Fruit fly (Drosophila melanogaster) whole organism, embryonic: ENCODE results near the gene CG17187.

Experiments
- Atf3 ChIP-seq: fragments of 200-800 bp; sonication (Bioruptor generic); optimal IDR thresholded peaks from 3 replicates; lab custom pipeline; 2016; ENCODE audit warnings: missing biosample characterization, missing genetic modification characterization
- B-H1 ChIP-seq: fragments of 200-800 bp; sonication (Bioruptor generic); IDR thresholded peaks from 3 replicates; pipeline ENCODE4 v1.3.6; 2022; ENCODE audit warnings: missing biosample characterization, missing genetic modification characterization
- Blimp-1 ChIP-seq: fragments of 200-800 bp; sonication (Bioruptor generic); optimal IDR thresholded peaks from 3 replicates; lab custom pipeline; 2018; ENCODE audit warnings: missing biosample characterization, missing genetic modification characterization, mild to moderate bottlenecking, moderate library complexity, missing genetic modification reagents
- BtbVII ChIP-seq: fragments of 200-800 bp; sonication (Bioruptor generic); optimal IDR thresholded peaks from 3 replicates; lab custom pipeline; 2017; ENCODE audit warnings: missing biosample characterization, mild to moderate bottlenecking, missing genetic modification characterization
- CG11696 ChIP-seq: fragments of 200-800 bp; sonication (Bioruptor generic); IDR thresholded peaks from 2 replicates; pipeline ENCODE4 v1.3.6; 2022; ENCODE audit warnings: missing biosample characterization, missing genetic modification characterization
- CG11723 ChIP-seq: fragments of 200-800 bp; sonication (Bioruptor generic); optimal IDR thresholded peaks from 2 replicates; lab custom pipeline; 2017; ENCODE audit warnings: missing biosample characterization, mild to moderate bottlenecking, missing genetic modification characterization
- CG1233 ChIP-seq: fragments of 200-800 bp; sonication (Bioruptor generic); optimal IDR thresholded peaks from 4 replicates; lab custom pipeline; 2018; ENCODE audit warnings: missing biosample characterization, mild to moderate bottlenecking, missing genetic modification characterization
- CG14710 ChIP-seq: fragments of 200-800 bp; sonication (Bioruptor generic); optimal IDR thresholded peaks from 3 replicates; lab custom pipeline; 2019; ENCODE audit warnings: missing biosample characterization, mild to moderate bottlenecking, missing genetic modification characterization, moderate library complexity
- CG15269 ChIP-seq: fragments of 200-800 bp; sonication (Bioruptor generic); optimal IDR thresholded peaks from 2 replicates; lab custom pipeline; 2018; ENCODE audit warnings: missing biosample characterization, mild to moderate bottlenecking, missing genetic modification characterization, moderate library complexity
- CG15479 ChIP-seq: fragments of 200-800 bp; sonication (Bioruptor generic); optimal IDR thresholded peaks from 3 replicates; lab custom pipeline; 2019; ENCODE audit warnings: missing biosample characterization, mild to moderate bottlenecking, missing genetic modification characterization, moderate library complexity
- CG16815 ChIP-seq: fragments of 200-800 bp; sonication (Bioruptor generic); optimal IDR thresholded peaks from 3 replicates; lab custom pipeline; 2017; ENCODE audit warnings: missing biosample characterization, mild to moderate bottlenecking, missing genetic modification characterization
- CG2116 ChIP-seq: fragments of 200-800 bp; sonication (Bioruptor generic); optimal IDR thresholded peaks from 3 replicates; lab custom pipeline; 2018; ENCODE audit warnings: missing biosample characterization, mild to moderate bottlenecking, missing genetic modification characterization
- CG2889 ChIP-seq: fragments of 200-800 bp; sonication (Bioruptor generic); IDR thresholded peaks from 3 replicates; pipeline ENCODE4 v1.3.6; 2022; ENCODE audit warnings: missing biosample characterization, missing genetic modification characterization
- CG30020 ChIP-seq: fragments of 200-800 bp; optimal IDR thresholded peaks from 2 replicates; lab custom pipeline; 2019; ENCODE audit warnings: missing biosample characterization, mild to moderate bottlenecking, missing genetic modification characterization, moderate library complexity
- CG3065 ChIP-seq: fragments of 200-800 bp; sonication (Bioruptor generic); optimal IDR thresholded peaks from 2 replicates; lab custom pipeline; 2016; ENCODE audit warnings: missing biosample characterization, missing genetic modification characterization
- CG32532 ChIP-seq: fragments of 200-800 bp; sonication (Bioruptor generic); IDR thresholded peaks from 2 replicates; pipeline ENCODE4 v1.3.6; 2022; ENCODE audit warnings: missing biosample characterization, missing genetic modification characterization
- CG34224 ChIP-seq: fragments of 200-800 bp; sonication (Bioruptor generic); IDR thresholded peaks from 3 replicates; pipeline ENCODE4 v1.3.6; 2022; ENCODE audit warnings: missing biosample characterization, missing genetic modification characterization; ENCODE audit not compliant: partially characterized antibody
- CG5180 ChIP-seq: fragments of 200-800 bp; sonication (Bioruptor generic); optimal IDR thresholded peaks from 3 replicates; lab custom pipeline; 2017; ENCODE audit warnings: missing biosample characterization, missing genetic modification characterization, mild to moderate bottlenecking, moderate library complexity, missing genetic modification reagents
- CG9437 ChIP-seq: fragments of 200-800 bp; sonication (Bioruptor generic); optimal IDR thresholded peaks from 2 replicates; lab custom pipeline; 2018; ENCODE audit warnings: missing biosample characterization, mild to moderate bottlenecking, missing genetic modification characterization
- CG9932 ChIP-seq: fragments of 200-800 bp; sonication (Bioruptor generic); IDR thresholded peaks from 2 replicates; pipeline ENCODE4 v1.3.6; 2022; ENCODE audit warnings: missing biosample characterization, missing genetic modification characterization
- CkIIα-i1 ChIP-seq: fragments of 200-800 bp; sonication (Bioruptor generic); IDR thresholded peaks from 2 replicates; pipeline ENCODE4 v1.3.6; 2022; ENCODE audit warnings: missing biosample characterization, missing genetic modification characterization
- Dfd ChIP-seq, 2 experiments: fragments of >200 bp; optimal IDR thresholded peaks; 2 replicates each; lab custom pipeline; 2017; ENCODE audit warnings: missing biosample characterization in 2 of 2, missing genetic modification characterization in 2 of 2
- Dip2 ChIP-seq: fragments of 200-800 bp; sonication (Bioruptor generic); IDR thresholded peaks from 2 replicates; pipeline ENCODE4 v1.3.6; 2022; ENCODE audit warnings: missing biosample characterization, missing genetic modification characterization
- Ets65A ChIP-seq: fragments of 200-800 bp; sonication (Bioruptor generic); peaks from one replicate; lab custom pipeline; 2016; ENCODE audit warnings: missing biosample characterization, missing genetic modification characterization
- H2.0 ChIP-seq: fragments of 200-800 bp; sonication (Bioruptor generic); IDR thresholded peaks from 2 replicates; pipeline ENCODE4 v1.3.6; 2022; ENCODE audit warnings: missing biosample characterization, missing genetic modification characterization
- HHEX ChIP-seq: fragments of 200-800 bp; sonication (Bioruptor generic); optimal IDR thresholded peaks from 3 replicates; lab custom pipeline; 2017; ENCODE audit warnings: missing biosample characterization, mild to moderate bottlenecking, missing genetic modification characterization, missing genetic modification reagents
- Hr3 ChIP-seq: fragments of 200-800 bp; sonication (Bioruptor generic); optimal IDR thresholded peaks from 3 replicates; lab custom pipeline; 2016; ENCODE audit warnings: missing biosample characterization, missing genetic modification characterization
- Kr ChIP-seq: fragments of 200-800 bp; sonication (Bioruptor generic); optimal IDR thresholded peaks from 2 replicates; lab custom pipeline; 2017; ENCODE audit warnings: missing biosample characterization, mild to moderate bottlenecking, missing genetic modification characterization
- MTF-1 ChIP-seq: fragments of 200-800 bp; sonication (Bioruptor generic); optimal IDR thresholded peaks from 2 replicates; lab custom pipeline; 2018; ENCODE audit warnings: missing biosample characterization, mild to moderate bottlenecking, missing genetic modification characterization, borderline replicate concordance
- Med ChIP-seq: fragments of 200-800 bp; sonication (Bioruptor generic); peaks from one replicate; lab custom pipeline; 2016; ENCODE audit warnings: missing biosample characterization, missing genetic modification characterization, mild to moderate bottlenecking, inconsistent platforms, moderate library complexity
- Usf ChIP-seq: fragments of 200-800 bp; sonication (Bioruptor generic); optimal IDR thresholded peaks from 2 replicates; lab custom pipeline; 2017; ENCODE audit warnings: missing genotype, missing biosample characterization, missing genetic modification characterization
- YL-1 ChIP-seq: fragments of 200-800 bp; sonication (Bioruptor generic); optimal IDR thresholded peaks from 3 replicates; lab custom pipeline; 2017; ENCODE audit warnings: missing biosample characterization, mild to moderate bottlenecking, missing genetic modification characterization
- crc ChIP-seq: fragments of 200-800 bp; sonication (Bioruptor generic); optimal IDR thresholded peaks from 2 replicates; lab custom pipeline; 2016; ENCODE audit warnings: missing biosample characterization, missing genetic modification characterization
- crol ChIP-seq: fragments of 200-800 bp; sonication (Bioruptor generic); IDR thresholded peaks from 2 replicates; pipeline ENCODE4 v1.3.6; 2022; ENCODE audit warnings: missing biosample characterization, missing genetic modification characterization
- dmrt11E ChIP-seq: fragments of 200-800 bp; sonication (Bioruptor generic); optimal IDR thresholded peaks from 3 replicates; lab custom pipeline; 2018; ENCODE audit warnings: missing biosample characterization, mild to moderate bottlenecking, missing genetic modification characterization, moderate library complexity
- gt ChIP-seq: fragments of 200-800 bp; sonication (Bioruptor generic); IDR thresholded peaks from 2 replicates; pipeline ENCODE4 v1.3.6; 2022; ENCODE audit warnings: missing biosample characterization, missing genetic modification characterization
- her ChIP-seq: fragments of 200-800 bp; sonication (Bioruptor generic); optimal IDR thresholded peaks from 2 replicates; lab custom pipeline; 2016; ENCODE audit warnings: missing biosample characterization, missing genetic modification characterization
- kay ChIP-seq: fragments of 200-800 bp; sonication (Bioruptor generic); optimal IDR thresholded peaks from 2 replicates; lab custom pipeline; 2016; ENCODE audit warnings: missing biosample characterization, missing genetic modification characterization
- mirr ChIP-seq: fragments of 200-800 bp; sonication (Bioruptor generic); optimal IDR thresholded peaks from 3 replicates; lab custom pipeline; 2018; ENCODE audit warnings: missing biosample characterization, mild to moderate bottlenecking, missing genetic modification characterization
- pita ChIP-seq: fragments of 200-800 bp; sonication (Bioruptor generic); optimal IDR thresholded peaks from 2 replicates; lab custom pipeline; 2017; ENCODE audit warnings: missing biosample characterization, mild to moderate bottlenecking, missing genetic modification characterization
- pzg ChIP-seq: fragments of 200-800 bp; sonication (Bioruptor generic); optimal IDR thresholded peaks from 3 replicates; lab custom pipeline; 2018; ENCODE audit warnings: missing biosample characterization, mild to moderate bottlenecking, missing genetic modification characterization, moderate library complexity
- row ChIP-seq: fragments of 200-800 bp; sonication (Bioruptor generic); IDR thresholded peaks from 3 replicates; pipeline ENCODE4 v1.3.6; 2022; ENCODE audit warnings: missing biosample characterization, missing genetic modification characterization
- seq ChIP-seq: fragments of 200-800 bp; sonication (Bioruptor generic); IDR thresholded peaks from 2 replicates; pipeline ENCODE4 v1.3.6; 2022; ENCODE audit warnings: missing biosample characterization, missing genetic modification characterization
- shn ChIP-seq: fragments of 200-800 bp; sonication (Bioruptor generic); optimal IDR thresholded peaks from 3 replicates; lab custom pipeline; 2016; ENCODE audit warnings: missing biosample characterization, missing genetic modification characterization
- slbo ChIP-seq: fragments of 200-800 bp; sonication (Bioruptor generic); IDR thresholded peaks from 2 replicates; pipeline ENCODE4 v1.3.6; 2022; ENCODE audit warnings: missing biosample characterization, missing genetic modification characterization
- tgo ChIP-seq: fragments of 200-800 bp; sonication (Bioruptor generic); IDR thresholded peaks from 3 replicates; pipeline ENCODE4 v1.3.6; 2022; ENCODE audit warnings: missing biosample characterization, missing genetic modification characterization
- trem ChIP-seq: fragments of 200-800 bp; optimal IDR thresholded peaks from 3 replicates; lab custom pipeline; 2019; ENCODE audit warnings: missing biosample characterization, mild to moderate bottlenecking, missing genetic modification characterization, moderate library complexity
- tup ChIP-seq: fragments of 200-800 bp; sonication (Bioruptor generic); optimal IDR thresholded peaks from 2 replicates; lab custom pipeline; 2016; ENCODE audit warnings: missing biosample characterization, mild to moderate bottlenecking, missing genetic modification characterization, moderate library complexity
- unc-4 ChIP-seq: fragments of 200-800 bp; sonication (Bioruptor generic); IDR thresholded peaks from 2 replicates; pipeline ENCODE4 v1.3.6; 2022; ENCODE audit warnings: missing biosample characterization, missing genetic modification characterization; ENCODE audit not compliant: partially characterized antibody
- vfl ChIP-seq: fragments of 200-800 bp; sonication (Bioruptor generic); optimal IDR thresholded peaks from 2 replicates; lab custom pipeline; 2016; ENCODE audit warnings: missing biosample characterization, missing genetic modification characterization
- yki ChIP-seq: fragments of >200 bp; optimal IDR thresholded peaks from 3 replicates; lab custom pipeline; 2018
- zfh1 ChIP-seq: fragments of 200-800 bp; sonication (Bioruptor generic); IDR thresholded peaks from 3 replicates; pipeline ENCODE4 v1.3.6; 2022; ENCODE audit warnings: missing biosample characterization, missing genetic modification characterization

The CG17187 gene

DNA sequence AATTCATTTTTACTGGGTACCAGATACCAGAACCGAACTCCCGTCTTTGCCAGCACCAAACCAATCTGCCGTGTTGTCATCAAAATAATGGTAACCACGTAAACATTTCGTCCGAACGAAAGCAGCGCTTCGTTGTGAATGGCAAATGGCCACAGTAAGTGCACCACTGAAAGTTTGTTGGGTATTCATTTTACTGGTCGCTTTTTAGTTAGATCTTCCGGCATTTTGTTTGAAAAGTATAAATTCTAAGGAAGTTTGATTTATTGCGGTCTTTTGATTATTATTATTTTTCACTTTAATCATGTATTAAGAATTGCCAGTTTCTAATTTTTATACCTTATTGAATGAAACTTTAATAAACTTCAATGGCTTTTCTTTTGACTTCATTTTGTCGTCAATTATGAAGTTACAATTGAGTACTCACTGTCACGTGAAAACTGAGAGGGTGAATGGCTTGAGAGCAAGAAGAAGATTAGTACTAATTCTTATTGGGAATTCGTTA is 17.2 kb downstream of the CG17187 start, which contains the start of gene ZnT86D (continued):
- peak; percentile 33 for TF ChIP-seq HHEX (GFP tag; lab: Kevin White, UChicago)
- TF ChIP-seq CG3065: no peak
- no peak for TF ChIP-seq CG2116 (GFP tag; lab: Kevin White, UChicago)
- TF ChIP-seq slbo: peak; percentile 70
- peak; percentile 97 for TF ChIP-seq Ets65A
- peak; percentile 12 for TF ChIP-seq dmrt11E
- peak; percentile 71 for TF ChIP-seq crol (GFP tag; lab: Robert Waterston, UW)
- TF ChIP-seq row (GFP tag; lab: Robert Waterston, UW): peak; percentile 98
- TF ChIP-seq Med (GFP tag; lab: Kevin White, UChicago): peak; percentile 95
- peak; percentile 64 for TF ChIP-seq pzg (GFP tag; lab: Kevin White, UChicago)
- TF ChIP-seq B-H1 (GFP tag; lab: Robert Waterston, UW): no peak
- TF ChIP-seq shn: peak; percentile 69
- TF ChIP-seq Hr3: peak; percentile 63
- peak; percentile 23; the same call in 1 of the 3 replicates for TF ChIP-seq tgo (GFP tag; lab: Robert Waterston, UW)
- TF ChIP-seq CG1233: peak; percentile 46
- TF ChIP-seq CG30020 (tag; lab: Kevin White, UChicago): peak; percentile 47
- peak; percentile 60 for TF ChIP-seq CG9437
- no peak for TF ChIP-seq Dfd (GFP tag; optimal IDR thresholded peaks at IDR 0.05; lab: Kevin White, UChicago)
- TF ChIP-seq unc-4 (GFP tag; lab: Robert Waterston, UW): peak; percentile 43; the same call in 1 of the 2 replicates
- no peak for TF ChIP-seq tup
- TF ChIP-seq pita (GFP tag; lab: Kevin White, UChicago): no peak
- TF ChIP-seq vfl (GFP tag; lab: Kevin White, UChicago): no peak
- no peak for TF ChIP-seq her (GFP tag; lab: Kevin White, UChicago)
- TF ChIP-seq gt (GFP tag; lab: Robert Waterston, UW): no peak
- no peak for TF ChIP-seq Dip2 (GFP tag; lab: Robert Waterston, UW)
- no peak for TF ChIP-seq Usf (GFP tag; lab: Kevin White, UChicago)
- peak; percentile 40 for TF ChIP-seq kay (GFP tag; lab: Kevin White, UChicago)
- TF ChIP-seq MTF-1 (GFP tag; lab: Kevin White, UChicago): no peak
- no peak for TF ChIP-seq zfh1 (GFP tag; lab: Robert Waterston, UW)
- peak; percentile 77 for TF ChIP-seq CG9932 (GFP tag; lab: Robert Waterston, UW)
- peak; percentile 39 for TF ChIP-seq Atf3
- TF ChIP-seq crc: no peak
- TF ChIP-seq CG5180: peak; percentile 36
- peak; percentile 80 for TF ChIP-seq YL-1
- TF ChIP-seq CG16815 (GFP tag; lab: Kevin White, UChicago): peak; percentile 49
- TF ChIP-seq CG11723: no peak
- peak; percentile 43 for TF ChIP-seq Blimp-1
- TF ChIP-seq CG11696 (GFP tag; lab: Robert Waterston, UW): no peak
- TF ChIP-seq CG2889 (GFP tag; lab: Robert Waterston, UW): no peak
- TF ChIP-seq CG15479: no peak
- TF ChIP-seq BtbVII (GFP tag; lab: Kevin White, UChicago): no peak
- no peak for TF ChIP-seq CkIIα-i1 (GFP tag; lab: Robert Waterston, UW)
- peak; percentile 44 for TF ChIP-seq trem
- peak; percentile 72 for TF ChIP-seq CG15269
- TF ChIP-seq Kr (GFP tag; lab: Kevin White, UChicago): no peak
- TF ChIP-seq CG34224 (GFP tag; lab: Robert Waterston, UW): no peak
- TF ChIP-seq seq (GFP tag; lab: Robert Waterston, UW): no peak
- peak; percentile 68 for TF ChIP-seq CG32532 (GFP tag; lab: Robert Waterston, UW)
- TF ChIP-seq yki: no peak
- peak; percentile 86 for TF ChIP-seq CG14710
- peak; percentile 10 for TF ChIP-seq mirr
- no peak for TF ChIP-seq H2.0 (GFP tag; lab: Robert Waterston, UW)
